Worm (Caenorhabditis elegans): ENCODE measurements around the gene cash-1.

DNA sequence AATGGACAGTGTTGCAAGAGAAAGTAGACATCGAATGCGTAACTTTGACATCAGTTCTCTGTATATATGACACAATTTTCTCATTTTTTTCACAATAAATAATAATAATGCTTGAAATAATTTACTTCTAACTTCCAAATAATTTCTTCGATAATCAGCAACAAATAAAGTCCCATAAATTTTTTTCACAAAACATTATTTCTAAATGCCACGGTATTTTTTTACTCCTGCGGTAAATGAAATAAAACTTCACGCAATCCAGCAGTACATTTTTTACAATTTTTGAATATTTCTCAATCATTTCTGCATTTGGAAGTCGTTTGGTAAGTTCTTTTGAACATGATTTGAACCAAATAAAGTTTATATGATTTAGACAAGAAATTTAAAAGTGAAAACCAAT lies 21.9 kb downstream of the cash-1 start, which contains the start of gene spe-10:
- TF ChIP-seq him-1 (tag; optimal IDR thresholded peaks at IDR 0.05) (no peak), W03F9.2 (tag; optimal IDR thresholded peaks at IDR 0.05) (no peak), dao-5 (tag; optimal IDR thresholded peaks at IDR 0.05) (no peak)
